Worm (Caenorhabditis elegans) whole organism, young adult: Measurements from ENCODE around the gene F09E10.7.

ENCODE experiments used
- B0019.2 ChIP-seq: fragments of 200-800 bp; sonication (Bioruptor generic); conservative IDR thresholded peaks from 2 replicates; pipeline ENCODE4 v1.3.6; 2022; ENCODE audit warnings: missing genetic modification reagents, missing genetic modification characterization, missing compliant biosample characterization
- C17E4.6 ChIP-seq: fragments of 200-800 bp; sonication (Bioruptor generic); IDR thresholded peaks from 2 replicates; pipeline ENCODE4 v1.3.6; 2022; ENCODE audit warnings: missing genetic modification reagents, missing genetic modification characterization, missing compliant biosample characterization
- F10E7.11 ChIP-seq: sonication (generic microtip); optimal IDR thresholded peaks from 2 replicates; lab custom pipeline; 2017; ENCODE audit warnings: mild to moderate bottlenecking, missing genetic modification characterization, moderate library complexity, missing compliant biosample characterization
- F22D6.2 ChIP-seq: sonication (generic microtip); optimal IDR thresholded peaks from 2 replicates; lab custom pipeline; 2016; ENCODE audit warnings: mild to moderate bottlenecking, missing genetic modification characterization, missing compliant biosample characterization
- F55B11.4 ChIP-seq: sonication (generic microtip); optimal IDR thresholded peaks from 2 replicates; lab custom pipeline; 2016; ENCODE audit warnings: missing compliant biosample characterization, missing genetic modification characterization, borderline replicate concordance; ENCODE audit not compliant: insufficient read depth
- K11D2.4 ChIP-seq: fragments of 200-800 bp; sonication (Bioruptor generic); IDR thresholded peaks from 2 replicates; pipeline ENCODE4 v1.3.6; 2022; ENCODE audit warnings: missing genetic modification reagents, missing genetic modification characterization, missing compliant biosample characterization
- T26A5.8 ChIP-seq: sonication (generic microtip); optimal IDR thresholded peaks from 2 replicates; lab custom pipeline; 2016; ENCODE audit warnings: missing genetic modification characterization, missing compliant biosample characterization
- Y53G8AR.9 ChIP-seq: fragments of 200-800 bp; sonication (Bioruptor generic); conservative IDR thresholded peaks from 2 replicates; pipeline ENCODE4 v1.3.6; 2022; ENCODE audit warnings: missing genetic modification reagents, missing genetic modification characterization, missing compliant biosample characterization
- ama-1 ChIP-seq, 3 experiments: fragments of 150-350 bp in 1 of 3; sonication (generic microtip) in 2 of 3; optimal IDR thresholded peaks; 2 replicates each; lab custom pipeline; 2014 to 2018; ENCODE audit warnings: missing biosample characterization in 2 of 3, missing genetic modification characterization in 2 of 3, missing genetic modification reagents in 2 of 3
- aptf-2 ChIP-seq: fragments of 200-800 bp; sonication (Bioruptor generic); conservative IDR thresholded peaks from 2 replicates; pipeline ENCODE4 v1.3.6; 2022; ENCODE audit warnings: missing genetic modification reagents, missing genetic modification characterization, missing compliant biosample characterization
- athp-1 ChIP-seq: sonication (generic microtip); optimal IDR thresholded peaks from 2 replicates; lab custom pipeline; 2017; ENCODE audit warnings: mild to moderate bottlenecking, missing genetic modification characterization, missing compliant biosample characterization
- attf-3 ChIP-seq: fragments of 200-800 bp; sonication (Bioruptor generic); conservative IDR thresholded peaks from 2 replicates; pipeline ENCODE4 v1.3.6; 2022; ENCODE audit warnings: missing genetic modification reagents, missing genetic modification characterization, missing compliant biosample characterization
- ceh-40 ChIP-seq: fragments of 200-800 bp; sonication (Bioruptor generic); IDR thresholded peaks from 2 replicates; pipeline ENCODE4 v1.3.6; 2022; ENCODE audit warnings: missing genetic modification characterization, missing compliant biosample characterization
- ceh-58 ChIP-seq: fragments of 200-800 bp; sonication (Bioruptor generic); IDR thresholded peaks from 2 replicates; pipeline ENCODE4 v1.3.6; 2022; ENCODE audit warnings: missing genetic modification characterization, missing compliant biosample characterization
- ceh-91 ChIP-seq: fragments of 200-800 bp; sonication (Bioruptor generic); IDR thresholded peaks from 2 replicates; pipeline ENCODE4 v1.3.6; 2022; ENCODE audit warnings: missing genetic modification reagents, missing genetic modification characterization, missing compliant biosample characterization
- dox-1 ChIP-seq: fragments of 200-800 bp; sonication (Bioruptor generic); IDR thresholded peaks from 2 replicates; pipeline ENCODE4 v1.3.6; 2022; ENCODE audit warnings: missing genetic modification reagents, missing genetic modification characterization, missing compliant biosample characterization
- egrh-3 ChIP-seq: fragments of 200-800 bp; sonication (Bioruptor generic); IDR thresholded peaks from 2 replicates; pipeline ENCODE4 v1.3.6; 2022; ENCODE audit warnings: missing genetic modification reagents, missing genetic modification characterization, missing compliant biosample characterization
- ets-4 ChIP-seq: fragments of 200-800 bp; sonication (Bioruptor generic); optimal IDR thresholded peaks from 2 replicates; lab custom pipeline; 2018; ENCODE audit warnings: mild to moderate bottlenecking, missing genetic modification characterization, missing compliant biosample characterization
- hmg-1.2 ChIP-seq: fragments of 200-800 bp; sonication (Bioruptor generic); IDR thresholded peaks from 2 replicates; pipeline ENCODE4 v1.3.6; 2022; ENCODE audit warnings: missing genetic modification reagents, missing genetic modification characterization, missing compliant biosample characterization
- lin-26 ChIP-seq: fragments of 200-800 bp; sonication (Bioruptor generic); IDR thresholded peaks from 2 replicates; pipeline ENCODE4 v1.3.6; 2022; ENCODE audit warnings: missing genetic modification reagents, missing genetic modification characterization, missing compliant biosample characterization
- lin-40 ChIP-seq: sonication (generic microtip); optimal IDR thresholded peaks from 2 replicates; lab custom pipeline; 2016; ENCODE audit warnings: missing genetic modification characterization, mild to moderate bottlenecking, missing compliant biosample characterization, missing genotype, missing genetic modification reagents
- lin-54 ChIP-seq: fragments of 200-800 bp; sonication (Bioruptor generic); optimal IDR thresholded peaks from 2 replicates; lab custom pipeline; 2018; ENCODE audit warnings: mild to moderate bottlenecking, missing genetic modification characterization, missing compliant biosample characterization
- lsl-1 ChIP-seq: fragments of 200-800 bp; sonication (Bioruptor generic); optimal IDR thresholded peaks from 2 replicates; lab custom pipeline; 2018; ENCODE audit warnings: mild to moderate bottlenecking, missing genetic modification characterization, moderate library complexity, missing compliant biosample characterization
- madf-3 ChIP-seq: fragments of 200-800 bp; sonication (Bioruptor generic); IDR thresholded peaks from 2 replicates; pipeline ENCODE4 v1.3.6; 2022; ENCODE audit warnings: missing genetic modification reagents, missing genetic modification characterization, missing compliant biosample characterization
- mes-4 ChIP-seq: sonication (generic microtip); optimal IDR thresholded peaks from 2 replicates; lab custom pipeline; 2016; ENCODE audit warnings: missing genotype, missing genetic modification characterization, missing compliant biosample characterization
- nhr-179 ChIP-seq: sonication (generic microtip); optimal IDR thresholded peaks from 2 replicates; lab custom pipeline; 2016; ENCODE audit warnings: mild to moderate bottlenecking, missing genetic modification characterization, missing compliant biosample characterization
- pha-4 ChIP-seq: fragments of 150-350 bp; sonication (generic microtip); optimal IDR thresholded peaks from 2 replicates; lab custom pipeline; 2014; ENCODE audit warnings: missing biosample characterization, missing genetic modification reagents, missing genetic modification characterization
- rpc-1 ChIP-seq, 2 experiments: fragments of 150-350 bp in 1 of 2; sonication (generic microtip) in 1 of 2; optimal IDR thresholded peaks; 2 replicates each; lab custom pipeline; 2014 to 2018; ENCODE audit warnings: missing biosample characterization in 1 of 2, missing genetic modification characterization in 1 of 2, missing genetic modification reagents in 1 of 2, missing genotype in 1 of 2
- snpc-1.3 ChIP-seq: sonication (generic microtip); optimal IDR thresholded peaks from 2 replicates; lab custom pipeline; 2017; ENCODE audit warnings: missing genetic modification characterization, mild to moderate bottlenecking, missing compliant biosample characterization, antibody characterized with exemption, moderate library complexity, missing genotype, missing genetic modification reagents; ENCODE audit not compliant: insufficient read depth
- snpc-4 ChIP-seq, 5 experiments: fragments of 150-350 bp in 1 of 5; sonication (generic microtip) in 4 of 5; optimal IDR thresholded peaks; 2 replicates each; lab custom pipeline; 2014 to 2018; ENCODE audit warnings: missing genetic modification characterization in 5 of 5, missing biosample characterization in 3 of 5, antibody characterized with exemption in 2 of 5, mild to moderate bottlenecking in 2 of 5, missing compliant biosample characterization in 2 of 5, missing genotype in 2 of 5, moderate library complexity in 2 of 5, missing genetic modification reagents in 1 of 5
- tbp1 ChIP-seq: fragments of 200-800 bp; sonication (Bioruptor generic); optimal IDR thresholded peaks from 2 replicates; lab custom pipeline; 2018; ENCODE audit warnings: mild to moderate bottlenecking, missing genetic modification characterization, missing compliant biosample characterization
- tlf-1 ChIP-seq: fragments of 200-800 bp; sonication (Bioruptor generic); optimal IDR thresholded peaks from 2 replicates; lab custom pipeline; 2018; ENCODE audit warnings: mild to moderate bottlenecking, missing genetic modification characterization, missing compliant biosample characterization
- unc-130 ChIP-seq: sonication (generic microtip); optimal IDR thresholded peaks from 2 replicates; lab custom pipeline; 2016; ENCODE audit warnings: missing genetic modification reagents, missing genetic modification characterization, missing compliant biosample characterization
- zfh-2 ChIP-seq: fragments of 200-800 bp; sonication (Bioruptor generic); conservative IDR thresholded peaks from 2 replicates; pipeline ENCODE4 v1.3.6; 2022; ENCODE audit warnings: missing genetic modification reagents, missing genetic modification characterization, missing compliant biosample characterization

F09E10.7 gene

DNA sequence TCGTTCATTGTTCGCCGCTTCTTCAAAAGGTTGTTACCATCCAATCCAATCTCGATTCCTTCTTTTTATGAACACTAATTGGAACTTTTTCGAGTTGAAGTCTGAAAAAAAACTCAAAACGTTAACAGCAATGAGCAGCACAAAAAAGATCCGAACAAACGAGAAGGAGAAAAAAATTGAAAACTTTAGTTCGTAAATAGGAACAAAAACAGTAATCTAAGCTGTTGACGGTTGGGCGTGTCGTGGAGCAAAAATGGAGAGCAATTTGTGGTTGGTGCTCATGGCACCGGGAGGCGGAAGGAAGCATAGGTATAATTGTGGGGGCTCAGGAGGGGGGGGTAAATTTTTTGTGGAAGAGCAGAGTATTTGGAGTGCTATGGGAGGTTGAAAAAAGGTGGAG, 19.7 kb upstream of the F09E10.7 start, which contains the start of gene toca-1:
toca-1 (minus strand) TSS at position 101 of the 400 bp plus-strand sequence.
- TF ChIP-seq F55B11.4, result no peak
- no peak for TF ChIP-seq nhr-179 (tag; lab: Kevin White, UChicago)
- TF ChIP-seq athp-1 (tag; lab: Kevin White, UChicago), result no peak
- no peak for TF ChIP-seq unc-130
- no peak for TF ChIP-seq K11D2.4
- no peak for TF ChIP-seq pha-4 (tag; lab: Kevin White, UChicago)
- TF ChIP-seq snpc-1.3 (tag; lab: Kevin White, UChicago), result no peak
- no peak for TF ChIP-seq lin-40 (tag; lab: Kevin White, UChicago)
- TF ChIP-seq lsl-1 (GFP tag; lab: Kevin White, UChicago), result no peak
- no peak for TF ChIP-seq ets-4 (GFP tag; lab: Kevin White, UChicago)
- TF ChIP-seq ama-1 (optimal IDR thresholded peaks at IDR 0.05; lab: Kevin White, UChicago), result no peak
- no peak for TF ChIP-seq ama-1 (GFP tag; optimal IDR thresholded peaks at IDR 0.05; lab: Kevin White, UChicago)
- no peak for TF ChIP-seq attf-3 (GFP tag; lab: Robert Waterston, UW)
- no peak for TF ChIP-seq lin-54 (GFP tag; lab: Kevin White, UChicago)

DNA sequence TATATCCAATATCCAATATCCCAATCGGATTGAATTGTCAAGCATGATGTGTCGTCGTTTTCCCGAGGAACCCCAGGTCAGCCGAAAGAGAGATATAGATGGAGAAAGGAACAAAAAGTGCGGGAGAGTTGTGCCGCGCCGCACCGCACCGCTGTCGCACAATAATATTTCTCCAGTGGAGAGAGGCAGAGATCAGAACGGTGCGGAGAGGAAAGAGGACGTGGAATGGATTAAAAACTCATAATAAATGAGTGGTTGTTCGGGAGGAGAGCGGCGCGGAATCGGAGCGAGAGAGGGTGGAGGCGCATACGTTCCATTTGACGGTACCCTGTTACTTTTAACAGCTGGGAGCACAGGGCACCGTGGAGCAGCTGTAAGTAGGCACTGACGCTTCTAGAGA, 15.9 kb upstream of the F09E10.7 start:
- TF ChIP-seq zfh-2, result peak; percentile 53; the same call in 1 of the 2 replicates
- no peak for TF ChIP-seq dox-1 (GFP tag; lab: Robert Waterston, UW)

ce11 chrX:1516574-1516973, 14.9 kb upstream of the F09E10.7 start:
- TF ChIP-seq hmg-1.2 (GFP tag; lab: Robert Waterston, UW) (peak; percentile 22; the same call in 1 of the 2 replicates), ceh-58 (GFP tag; lab: Robert Waterston, UW) (no peak), mes-4 (tag; lab: Kevin White, UChicago) (no peak), snpc-4 (GFP tag; optimal IDR thresholded peaks at IDR 0.05; lab: Kevin White, UChicago) (no peak), snpc-4 (tag; optimal IDR thresholded peaks at IDR 0.05; lab: Kevin White, UChicago) (peak in 3 of 4 experiments; percentile 16 to 83 (median 73)), tbp1 (GFP tag; lab: Kevin White, UChicago) (no peak), tlf-1 (GFP tag; lab: Kevin White, UChicago) (no peak), ceh-91 (GFP tag; lab: Robert Waterston, UW) (no peak), ceh-40 (no peak), aptf-2 (GFP tag; lab: Robert Waterston, UW) (no peak), F22D6.2 (no peak)

- TF ChIP-seq rpc-1 (optimal IDR thresholded peaks at IDR 0.05; lab: Kevin White, UChicago) (no peak), rpc-1 (tag; optimal IDR thresholded peaks at IDR 0.05; lab: Kevin White, UChicago) (peak; percentile 14), C17E4.6 (GFP tag; lab: Robert Waterston, UW) (no peak), madf-3 (GFP tag; lab: Robert Waterston, UW) (0 out of 2 replicates have a peak, but pooled peaks have one; percentile 21), lin-26 (0 out of 2 replicates have a peak, but pooled peaks have one; percentile 44)
These were observed 11.5 kb upstream of the F09E10.7 start for ce11 chrX:1513153-1513552.

DNA sequence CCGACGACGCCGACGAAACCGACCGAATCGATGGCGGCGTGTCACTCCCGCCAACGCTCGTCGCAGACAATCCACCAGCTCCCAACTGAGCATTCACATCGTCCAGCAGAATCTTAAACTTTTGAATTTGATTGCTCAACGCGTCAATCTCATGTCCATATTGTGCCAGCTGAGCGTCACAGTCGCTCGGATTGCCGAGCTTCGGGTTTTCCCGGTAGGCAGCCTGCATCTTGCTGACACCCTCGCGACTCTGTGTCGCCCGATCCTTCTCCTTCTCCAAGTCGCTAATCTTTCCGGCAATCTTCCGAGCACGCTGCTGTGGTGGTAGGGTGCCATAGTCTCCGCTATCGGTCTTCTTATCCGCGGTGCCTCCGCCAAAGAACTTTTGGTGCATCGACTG, 10.7 kb upstream of the F09E10.7 start:
- TF ChIP-seq Y53G8AR.9 (GFP tag; lab: Robert Waterston, UW) (0 out of 2 replicates have a peak, but pooled peaks have one; percentile 25), T26A5.8 (tag; lab: Kevin White, UChicago) (no peak), F10E7.11 (tag; lab: Kevin White, UChicago) (no peak), zfh-2 (peak; percentile 88), C17E4.6 (GFP tag; lab: Robert Waterston, UW) (no peak), tbp1 (GFP tag; lab: Kevin White, UChicago) (no peak), B0019.2 (GFP tag; lab: Robert Waterston, UW) (no peak), egrh-3 (GFP tag; lab: Robert Waterston, UW) (peak; percentile 49; the same call in 1 of the 2 replicates)
